Worm (Caenorhabditis elegans) whole organism, mixed stage, embryonic: ENCODE results near the gene vab-1.

ENCODE experiments used
- bed-3 ChIP-seq: fragments of 200-800 bp; sonication (Bioruptor generic); optimal IDR thresholded peaks from 3 replicates; lab custom pipeline; 2018; ENCODE audit warnings: mild to moderate bottlenecking, missing genetic modification characterization, moderate library complexity, missing compliant biosample characterization
- blmp-1 ChIP-seq: fragments of 150-350 bp; optimal IDR thresholded peaks from 2 replicates; lab custom pipeline; 2014; ENCODE audit warnings: missing biosample characterization, missing genetic modification characterization
- ceh-39 ChIP-seq: fragments of 150-350 bp; optimal IDR thresholded peaks from 2 replicates; lab custom pipeline; 2014; ENCODE audit warnings: missing biosample characterization, missing genetic modification characterization
- ceh-43 ChIP-seq: fragments of 200-800 bp; sonication (Bioruptor generic); optimal IDR thresholded peaks from 2 replicates; lab custom pipeline; 2018; ENCODE audit warnings: mild to moderate bottlenecking, missing genetic modification characterization, moderate library complexity, missing compliant biosample characterization
- ceh-83 ChIP-seq: fragments of 200-800 bp; sonication (Bioruptor generic); optimal IDR thresholded peaks from 2 replicates; lab custom pipeline; 2018; ENCODE audit warnings: mild to moderate bottlenecking, missing genetic modification characterization, missing compliant biosample characterization
- ces-1 ChIP-seq: fragments of 150-350 bp; optimal IDR thresholded peaks from 2 replicates; lab custom pipeline; 2014; ENCODE audit warnings: missing biosample characterization, missing genetic modification reagents, missing genetic modification characterization
- cnd-1 ChIP-seq: fragments of 200-800 bp; sonication (Bioruptor generic); optimal IDR thresholded peaks from 2 replicates; lab custom pipeline; 2018; ENCODE audit warnings: mild to moderate bottlenecking, missing genetic modification characterization, missing compliant biosample characterization
- elt-1 ChIP-seq: sonication (generic microtip); optimal IDR thresholded peaks from 2 replicates; lab custom pipeline; 2017; ENCODE audit warnings: missing genetic modification characterization, mild to moderate bottlenecking, missing compliant biosample characterization, antibody characterized with exemption, moderate library complexity, borderline replicate concordance; ENCODE audit not compliant: insufficient read depth
- elt-3 ChIP-seq: fragments of 150-350 bp; optimal IDR thresholded peaks from 2 replicates; lab custom pipeline; 2014; ENCODE audit warnings: missing biosample characterization, missing genetic modification characterization
- flh-1 ChIP-seq: fragments of 200-800 bp; sonication (Bioruptor generic); optimal IDR thresholded peaks from 2 replicates; lab custom pipeline; 2018; ENCODE audit warnings: mild to moderate bottlenecking, missing genetic modification characterization, moderate library complexity, missing compliant biosample characterization
- ham-2 ChIP-seq: fragments of 200-800 bp; sonication (Bioruptor generic); optimal IDR thresholded peaks from 2 replicates; lab custom pipeline; 2018; ENCODE audit warnings: mild to moderate bottlenecking, missing genetic modification characterization, missing compliant biosample characterization
- hlh-1 ChIP-seq: fragments of 150-350 bp; optimal IDR thresholded peaks from 2 replicates; lab custom pipeline; 2014; ENCODE audit warnings: missing biosample characterization, missing genetic modification reagents, missing genetic modification characterization
- lin-13 ChIP-seq: fragments of 150-350 bp; optimal IDR thresholded peaks from 2 replicates; lab custom pipeline; 2014; ENCODE audit warnings: missing biosample characterization, missing genetic modification characterization
- lin-32 ChIP-seq: fragments of 200-800 bp; sonication (Bioruptor generic); optimal IDR thresholded peaks from 2 replicates; lab custom pipeline; 2018; ENCODE audit warnings: mild to moderate bottlenecking, missing genetic modification characterization, missing compliant biosample characterization
- mab-5 ChIP-seq: fragments of 150-350 bp; optimal IDR thresholded peaks from 2 replicates; lab custom pipeline; 2014; ENCODE audit warnings: missing biosample characterization, missing genetic modification characterization
- mep-1 ChIP-seq: fragments of 150-350 bp; optimal IDR thresholded peaks from 2 replicates; lab custom pipeline; 2017; ENCODE audit warnings: missing biosample characterization, missing genetic modification reagents, missing genetic modification characterization, inconsistent platforms
- mls-2 ChIP-seq: sonication (generic microtip); optimal IDR thresholded peaks from 2 replicates; lab custom pipeline; 2016; ENCODE audit warnings: mild to moderate bottlenecking, missing genetic modification characterization, moderate library complexity, missing compliant biosample characterization
- nhr-2 ChIP-seq: fragments of 150-350 bp; optimal IDR thresholded peaks from 2 replicates; lab custom pipeline; 2014; ENCODE audit warnings: missing biosample characterization, missing genetic modification characterization
- nhr-237 ChIP-seq: fragments of 150-350 bp; optimal IDR thresholded peaks from 2 replicates; lab custom pipeline; 2014; ENCODE audit warnings: missing biosample characterization, missing genetic modification characterization
- nhr-76 ChIP-seq: sonication (generic microtip); optimal IDR thresholded peaks from 2 replicates; lab custom pipeline; 2017; ENCODE audit warnings: missing biosample characterization, missing genetic modification characterization
- pha-4 ChIP-seq: fragments of 150-350 bp; optimal IDR thresholded peaks from 2 replicates; lab custom pipeline; 2018; ENCODE audit warnings: missing biosample characterization, missing genetic modification reagents, missing genetic modification characterization
- sem-2 ChIP-seq: fragments of 200-800 bp; sonication (Bioruptor generic); optimal IDR thresholded peaks from 2 replicates; lab custom pipeline; 2018; ENCODE audit warnings: mild to moderate bottlenecking, missing genetic modification characterization, missing compliant biosample characterization
- sptf-1 ChIP-seq: sonication (generic microtip); optimal IDR thresholded peaks from 2 replicates; lab custom pipeline; 2017; ENCODE audit warnings: mild to moderate bottlenecking, missing genetic modification characterization, moderate library complexity, missing compliant biosample characterization
- tbx-8 ChIP-seq: fragments of 200-800 bp; sonication (Bioruptor generic); optimal IDR thresholded peaks from 2 replicates; lab custom pipeline; 2018; ENCODE audit warnings: mild to moderate bottlenecking, missing genetic modification characterization, moderate library complexity, missing compliant biosample characterization
- unc-120 ChIP-seq: sonication (generic microtip); optimal IDR thresholded peaks from 2 replicates; lab custom pipeline; 2017; ENCODE audit warnings: missing genetic modification characterization, missing compliant biosample characterization; ENCODE audit not compliant: poor library complexity, severe bottlenecking
- unc-39 ChIP-seq: fragments of 150-350 bp; optimal IDR thresholded peaks from 2 replicates; lab custom pipeline; 2014; ENCODE audit warnings: missing biosample characterization, missing genetic modification characterization
- unc-62 ChIP-seq: fragments of 150-350 bp; optimal IDR thresholded peaks from 2 replicates; lab custom pipeline; 2014; ENCODE audit warnings: missing biosample characterization, missing genetic modification reagents, missing genetic modification characterization
- zip-8 ChIP-seq: fragments of 150-350 bp; optimal IDR thresholded peaks from 2 replicates; lab custom pipeline; 2014; ENCODE audit warnings: missing biosample characterization, missing genetic modification characterization
- ztf-11 ChIP-seq: fragments of 150-350 bp; optimal IDR thresholded peaks from 2 replicates; lab custom pipeline; 2014; ENCODE audit warnings: missing biosample characterization, missing genetic modification characterization

Gene vab-1

ce11 chrII:4562503-4563000 lies 9.2 kb upstream of the vab-1 start, which contains the start of gene dao-2:
Gene dao-2 (plus strand): TSS chrII:4562950.
- TF ChIP-seq nhr-237 (tag; lab: Kevin White, UChicago) (no peak), unc-120 (no peak), elt-3 (tag; lab: Kevin White, UChicago) (peak; percentile 84), lin-32 (GFP tag; lab: Kevin White, UChicago) (no peak), nhr-2 (tag; lab: Kevin White, UChicago) (no peak)

ce11 chrII:4565205-4565604 lies 6.6 kb upstream of the vab-1 start:
- no peak for TF ChIP-seq ces-1
- TF ChIP-seq unc-62 (GFP tag; lab: Kevin White, UChicago) = no peak
- TF ChIP-seq blmp-1 (tag; lab: Kevin White, UChicago) = no peak
- TF ChIP-seq nhr-76 (tag; lab: Kevin White, UChicago) = no peak
- TF ChIP-seq ceh-43 (GFP tag; lab: Kevin White, UChicago) = no peak
- no peak for TF ChIP-seq flh-1 (GFP tag; lab: Kevin White, UChicago)
- TF ChIP-seq ceh-39 = no peak
- no peak for TF ChIP-seq hlh-1 (tag; lab: Kevin White, UChicago)
- no peak for TF ChIP-seq ztf-11 (tag; lab: Kevin White, UChicago)
- no peak for TF ChIP-seq bed-3 (GFP tag; lab: Kevin White, UChicago)
- TF ChIP-seq zip-8 (tag; lab: Kevin White, UChicago) = no peak
- no peak for TF ChIP-seq sptf-1 (tag; lab: Kevin White, UChicago)

ce11 chrII:4566237-4566636 lies 5.6 kb upstream of the vab-1 start:
- TF ChIP-seq mep-1 (no peak), ceh-43 (GFP tag; lab: Kevin White, UChicago) (no peak), sem-2 (GFP tag; lab: Kevin White, UChicago) (no peak), pha-4 (tag; lab: Kevin White, UChicago) (no peak), unc-62 (GFP tag; lab: Kevin White, UChicago) (no peak), elt-3 (tag; lab: Kevin White, UChicago) (no peak), mls-2 (tag; lab: Kevin White, UChicago) (no peak), ces-1 (no peak), lin-32 (GFP tag; lab: Kevin White, UChicago) (no peak), lin-13 (tag; lab: Kevin White, UChicago) (no peak), ztf-11 (tag; lab: Kevin White, UChicago) (no peak), ceh-39 (no peak), ceh-83 (GFP tag; lab: Kevin White, UChicago) (no peak), sptf-1 (tag; lab: Kevin White, UChicago) (no peak), tbx-8 (no peak), unc-120 (no peak), nhr-237 (tag; lab: Kevin White, UChicago) (no peak), nhr-76 (tag; lab: Kevin White, UChicago) (no peak), unc-39 (tag; lab: Kevin White, UChicago) (no peak), elt-1 (no peak)

- peak; percentile 31 for TF ChIP-seq sptf-1 (tag; lab: Kevin White, UChicago)
- TF ChIP-seq bed-3 (GFP tag; lab: Kevin White, UChicago) = no peak
- peak; percentile 2 for TF ChIP-seq nhr-2 (tag; lab: Kevin White, UChicago)
- TF ChIP-seq cnd-1 = peak; percentile 13
- peak; percentile 66 for TF ChIP-seq hlh-1 (tag; lab: Kevin White, UChicago)
- peak; percentile 6 for TF ChIP-seq mep-1
- no peak for TF ChIP-seq mls-2 (tag; lab: Kevin White, UChicago)
- TF ChIP-seq unc-120 = peak; percentile 54
- no peak for TF ChIP-seq nhr-76 (tag; lab: Kevin White, UChicago)
Measured at ce11 chrII:4571112-4571511, 688 bp upstream of the vab-1 start.

- TF ChIP-seq unc-120 (peak; percentile 4), hlh-1 (tag; lab: Kevin White, UChicago) (peak; percentile 92), mab-5 (no peak)
Measured at ce11 chrII:4572579-4572978, 779 bp downstream of the vab-1 start.

- TF ChIP-seq blmp-1 (tag; lab: Kevin White, UChicago) (no peak), ces-1 (no peak), unc-62 (GFP tag; lab: Kevin White, UChicago) (no peak), sptf-1 (tag; lab: Kevin White, UChicago) (no peak), mab-5 (no peak), bed-3 (GFP tag; lab: Kevin White, UChicago) (no peak), sem-2 (GFP tag; lab: Kevin White, UChicago) (no peak), unc-39 (tag; lab: Kevin White, UChicago) (no peak), elt-3 (tag; lab: Kevin White, UChicago) (no peak), mep-1 (no peak), lin-32 (GFP tag; lab: Kevin White, UChicago) (no peak), ham-2 (no peak), pha-4 (tag; lab: Kevin White, UChicago) (no peak), nhr-237 (tag; lab: Kevin White, UChicago) (no peak)
Measured at ce11 chrII:4573084-4573483, 1.3 kb downstream of the vab-1 start.
